Worm (Caenorhabditis elegans) whole organism, midembryonic: ENCODE data around the gene Y5F2A.4.

ENCODE experiments used
- T22C8.4 ChIP-seq: fragments of 200-800 bp; sonication (Bioruptor generic); IDR thresholded peaks from 2 replicates; pipeline ENCODE4 v1.3.6; 2022; ENCODE audit warnings: missing genetic modification characterization, missing compliant biosample characterization
- cog-1 ChIP-seq: sonication (generic microtip); optimal IDR thresholded peaks from 2 replicates; lab custom pipeline; 2016; ENCODE audit warnings: missing genetic modification characterization, missing compliant biosample characterization
- flt-1 ChIP-seq: fragments of 200-800 bp; sonication (Bioruptor generic); IDR thresholded peaks from 2 replicates; pipeline ENCODE4 v1.3.6; 2022; ENCODE audit warnings: missing genetic modification characterization, missing compliant biosample characterization
- klf-2 ChIP-seq: fragments of 200-800 bp; sonication (Bioruptor generic); conservative IDR thresholded peaks from 2 replicates; pipeline ENCODE4 v1.3.6; 2022; ENCODE audit warnings: missing genetic modification reagents, missing genetic modification characterization, missing compliant biosample characterization
- med-1 ChIP-seq: sonication (generic microtip); optimal IDR thresholded peaks from 2 replicates; lab custom pipeline; 2017; ENCODE audit warnings: missing genetic modification characterization, mild to moderate bottlenecking, missing compliant biosample characterization, antibody characterized with exemption, missing genetic modification reagents; ENCODE audit not compliant: insufficient read depth
- ref-1 ChIP-seq: fragments of 200-800 bp; sonication (Bioruptor generic); conservative IDR thresholded peaks from 2 replicates; pipeline ENCODE4 v1.3.6; 2022; ENCODE audit warnings: missing genetic modification reagents, missing genetic modification characterization, missing compliant biosample characterization
- tab-1 ChIP-seq: fragments of 200-800 bp; sonication (Bioruptor generic); IDR thresholded peaks from 2 replicates; pipeline ENCODE4 v1.3.6; 2022; ENCODE audit warnings: missing genetic modification characterization, missing compliant biosample characterization
- ztf-23 ChIP-seq: fragments of 200-800 bp; sonication (Bioruptor generic); IDR thresholded peaks from 2 replicates; pipeline ENCODE4 v1.3.6; 2022; ENCODE audit warnings: missing genetic modification reagents, missing genetic modification characterization, missing compliant biosample characterization
- ztf-29 ChIP-seq: fragments of 200-800 bp; sonication (Bioruptor generic); IDR thresholded peaks from 2 replicates; pipeline ENCODE4 v1.3.6; 2022; ENCODE audit warnings: missing genetic modification reagents, missing genetic modification characterization, missing compliant biosample characterization

Gene Y5F2A.4

DNA sequence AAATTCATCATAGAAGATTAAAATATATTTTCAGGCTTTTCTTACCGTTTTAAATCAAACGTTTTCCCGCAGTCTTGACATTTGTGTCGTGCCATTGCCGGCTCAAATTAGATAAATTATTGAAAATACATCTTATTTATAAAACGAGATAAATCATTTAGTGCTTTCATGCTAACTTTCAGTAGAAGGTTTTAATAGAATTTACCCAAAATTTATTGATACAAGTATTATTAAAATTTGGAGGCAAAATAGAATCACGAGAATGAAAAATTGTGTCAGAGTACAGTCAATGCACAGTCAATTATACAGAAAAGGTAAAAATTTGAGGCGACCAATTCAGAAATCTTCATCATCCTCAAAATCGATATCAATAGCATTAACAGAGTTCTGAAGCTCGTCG lies at the start of gene Y5F2A.4:
Y5F2A.4 (minus strand) TSS at position 101 of the 400 bp plus-strand sequence.
- TF ChIP-seq cog-1 (tag; lab: Kevin White, UChicago) (no peak), tab-1 (no peak), ztf-29 (GFP tag; lab: Robert Waterston, UW) (no peak), med-1 (GFP tag; lab: Kevin White, UChicago) (no peak), ref-1 (no peak), flt-1 (GFP tag; lab: Robert Waterston, UW) (no peak), T22C8.4 (GFP tag; lab: Robert Waterston, UW) (no peak), ztf-23 (GFP tag; lab: Robert Waterston, UW) (no peak), klf-2 (GFP tag; lab: Robert Waterston, UW) (no peak)

DNA sequence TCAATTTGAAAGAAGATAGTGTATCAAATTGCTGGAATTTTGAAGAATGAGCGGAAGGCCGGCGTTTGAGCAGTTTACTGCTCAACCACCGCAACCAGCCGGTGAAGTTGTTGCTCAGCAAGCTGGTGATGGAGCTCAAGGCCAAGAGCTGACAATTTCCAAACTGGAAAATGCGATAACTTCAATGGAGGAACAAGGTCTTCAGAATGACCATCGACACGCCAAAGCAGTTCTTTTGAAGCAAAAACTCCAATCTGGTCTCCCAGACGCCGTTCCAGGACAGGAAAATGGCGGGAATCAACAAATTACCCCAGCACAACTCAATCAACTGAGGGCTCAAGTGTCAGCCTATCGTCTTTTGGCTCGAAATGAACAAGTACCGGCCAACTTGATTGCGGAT lies 47.6 kb upstream of the Y5F2A.4 start:
- no peak for TF ChIP-seq flt-1 (GFP tag; lab: Robert Waterston, UW)
- TF ChIP-seq T22C8.4 (GFP tag; lab: Robert Waterston, UW) = no peak
- no peak for TF ChIP-seq ztf-23 (GFP tag; lab: Robert Waterston, UW)
- no peak for TF ChIP-seq klf-2 (GFP tag; lab: Robert Waterston, UW)
- TF ChIP-seq ztf-29 (GFP tag; lab: Robert Waterston, UW) = no peak
- TF ChIP-seq med-1 (GFP tag; lab: Kevin White, UChicago) = no peak
- no peak for TF ChIP-seq ref-1
- TF ChIP-seq cog-1 (tag; lab: Kevin White, UChicago) = no peak
- TF ChIP-seq tab-1 = no peak

DNA sequence TGAATTAATAATTGTTTCAGACTA lies 47.4 kb upstream of the Y5F2A.4 start, which contains the start of gene swsn-4:
swsn-4 (plus strand) TSS at position 21 of the 24 bp plus-strand sequence.
- TF ChIP-seq ref-1 (no peak), tab-1 (no peak), ztf-29 (GFP tag; lab: Robert Waterston, UW) (no peak), flt-1 (GFP tag; lab: Robert Waterston, UW) (no peak), T22C8.4 (GFP tag; lab: Robert Waterston, UW) (no peak), med-1 (GFP tag; lab: Kevin White, UChicago) (no peak)

DNA sequence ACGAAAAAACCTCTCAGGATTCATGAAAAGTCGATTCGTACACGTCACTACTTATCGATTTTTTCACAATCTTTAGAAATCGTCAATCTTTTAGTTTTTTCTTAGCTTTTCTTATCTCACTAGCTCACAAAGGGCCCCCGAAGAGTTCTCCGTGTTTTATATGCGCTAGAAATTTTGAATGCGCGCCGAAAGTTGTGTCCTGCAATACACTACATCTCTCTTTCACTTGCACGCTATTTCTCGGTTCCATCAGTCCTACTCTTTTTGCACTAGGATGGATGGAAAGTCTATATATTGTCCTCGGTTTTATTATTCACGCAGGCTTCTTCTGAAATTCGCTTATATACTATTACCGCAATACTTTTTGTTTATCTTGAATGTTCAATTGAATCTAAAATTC lies 47.2 kb upstream of the Y5F2A.4 start:
- TF ChIP-seq klf-2 (GFP tag; lab: Robert Waterston, UW) = no peak
- no peak for TF ChIP-seq T22C8.4 (GFP tag; lab: Robert Waterston, UW)
- no peak for TF ChIP-seq flt-1 (GFP tag; lab: Robert Waterston, UW)
- TF ChIP-seq ztf-29 (GFP tag; lab: Robert Waterston, UW) = no peak
- no peak for TF ChIP-seq ztf-23 (GFP tag; lab: Robert Waterston, UW)
- TF ChIP-seq tab-1 = no peak
- TF ChIP-seq ref-1 = no peak
- TF ChIP-seq cog-1 (tag; lab: Kevin White, UChicago) = no peak
- TF ChIP-seq med-1 (GFP tag; lab: Kevin White, UChicago) = no peak

DNA sequence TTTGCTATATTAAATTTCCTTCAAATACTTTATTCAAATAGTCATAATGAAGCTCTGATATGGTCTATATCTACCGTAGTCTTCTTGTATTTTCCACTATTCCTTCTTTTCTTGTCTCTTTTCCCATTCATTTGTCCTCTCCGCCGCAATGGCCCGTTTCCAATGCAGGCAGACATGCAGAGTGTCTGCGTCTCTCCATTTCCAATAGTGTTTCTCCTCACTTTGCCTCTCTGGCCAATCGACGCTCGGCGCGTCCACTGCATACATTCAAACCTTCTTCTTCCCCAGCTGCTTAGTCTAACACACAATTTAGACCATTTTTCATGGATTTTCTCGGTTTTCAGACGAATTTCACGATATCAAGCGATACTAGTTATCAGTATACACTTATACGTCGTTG lies 46.8 kb upstream of the Y5F2A.4 start:
- TF ChIP-seq flt-1 (GFP tag; lab: Robert Waterston, UW) = no peak
- no peak for TF ChIP-seq ztf-23 (GFP tag; lab: Robert Waterston, UW)
- no peak for TF ChIP-seq T22C8.4 (GFP tag; lab: Robert Waterston, UW)
- TF ChIP-seq cog-1 (tag; lab: Kevin White, UChicago) = no peak
- no peak for TF ChIP-seq ztf-29 (GFP tag; lab: Robert Waterston, UW)
- no peak for TF ChIP-seq med-1 (GFP tag; lab: Kevin White, UChicago)

- TF ChIP-seq flt-1 (GFP tag; lab: Robert Waterston, UW) (no peak), med-1 (GFP tag; lab: Kevin White, UChicago) (no peak), klf-2 (GFP tag; lab: Robert Waterston, UW) (no peak), ref-1 (no peak)
These were observed 46.3 kb upstream of the Y5F2A.4 start, which contains the start of gene spo-11 for ce11 chrIV:11124674-11125073. TSS of gene spo-11 (minus strand) at chrIV:11124862.

DNA sequence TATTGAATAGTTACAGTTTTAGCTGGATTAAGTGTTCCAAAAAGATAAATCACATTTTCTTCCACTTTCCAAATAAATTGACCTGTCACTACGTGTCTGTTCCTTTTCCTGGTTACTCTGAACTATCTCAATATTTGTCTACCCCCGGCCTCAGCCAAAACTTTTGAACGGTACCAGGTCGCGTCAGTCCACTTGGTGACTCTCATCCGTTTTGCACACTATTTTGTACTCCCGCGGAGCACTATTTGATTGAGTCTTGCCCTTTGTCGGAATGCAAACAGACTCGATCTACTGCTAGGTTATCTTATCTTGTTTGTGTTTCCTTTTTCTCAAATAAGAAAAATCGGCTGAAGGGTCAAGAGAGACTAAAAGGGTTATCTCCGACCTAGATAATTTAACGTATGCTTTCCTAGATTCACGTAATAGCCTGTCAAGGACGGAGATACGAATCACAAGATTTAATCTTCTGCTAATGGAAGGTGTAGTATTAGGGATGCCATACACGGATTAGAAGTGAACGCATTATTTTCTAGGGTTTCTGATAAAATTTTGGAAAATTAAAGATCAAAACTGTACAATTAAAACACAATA lies 41.7 kb upstream of the Y5F2A.4 start:
- TF ChIP-seq flt-1 (GFP tag; lab: Robert Waterston, UW) = 0 out of 2 replicates have a peak, but pooled peaks have one; percentile 56
- no peak for TF ChIP-seq ztf-29 (GFP tag; lab: Robert Waterston, UW)
- no peak for TF ChIP-seq med-1 (GFP tag; lab: Kevin White, UChicago)
- TF ChIP-seq T22C8.4 (GFP tag; lab: Robert Waterston, UW) = no peak
- 0 out of 2 replicates have a peak, but pooled peaks have one; percentile 41 for TF ChIP-seq ztf-23 (GFP tag; lab: Robert Waterston, UW)
- no peak for TF ChIP-seq tab-1
- TF ChIP-seq klf-2 (GFP tag; lab: Robert Waterston, UW) = no peak
- TF ChIP-seq ref-1 = no peak
- no peak for TF ChIP-seq cog-1 (tag; lab: Kevin White, UChicago)

DNA sequence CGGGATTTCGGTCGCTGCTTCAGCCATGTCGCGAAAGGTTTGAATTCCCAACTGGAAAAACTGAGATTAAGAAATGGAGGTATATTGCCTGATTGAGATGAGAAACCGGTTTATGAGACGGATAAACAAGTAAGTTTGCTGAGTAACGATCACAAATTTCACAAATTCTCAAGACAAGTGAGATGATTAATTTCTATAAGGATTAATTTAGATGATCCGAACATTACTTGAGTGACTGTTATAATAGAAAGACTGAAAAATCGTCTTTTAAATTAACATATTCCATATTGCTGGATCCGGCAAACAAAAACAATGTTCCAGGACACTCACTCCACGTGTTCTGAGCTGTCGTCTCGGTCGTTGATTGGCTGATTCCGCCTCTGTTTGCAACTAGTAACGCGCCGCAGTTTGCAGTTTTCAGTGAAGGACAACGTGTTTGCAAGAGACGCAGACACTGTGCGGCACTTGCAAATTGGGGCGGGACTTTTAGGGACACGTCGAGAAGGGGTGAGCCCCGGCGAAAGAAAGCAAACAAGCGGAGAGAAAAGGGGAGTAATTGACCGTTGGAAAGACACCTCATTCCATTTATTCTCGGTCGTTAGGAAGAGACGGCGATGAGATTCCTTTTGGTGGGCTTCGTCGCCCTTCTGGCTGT lies 40.6 kb upstream of the Y5F2A.4 start, which contains the start of the genes imp-2 and enpl-1:
imp-2 (minus strand) TSS at position 51 of the 655 bp plus-strand sequence.
enpl-1 (plus strand) TSS at position 462 of the 655 bp plus-strand sequence.
- TF ChIP-seq ztf-29 (GFP tag; lab: Robert Waterston, UW) = peak; percentile 34; the same call in 1 of the 2 replicates
- no peak for TF ChIP-seq med-1 (GFP tag; lab: Kevin White, UChicago)
- TF ChIP-seq cog-1 (tag; lab: Kevin White, UChicago) = peak; percentile 90
- TF ChIP-seq ref-1 = no peak
- peak; percentile 72; the same call in 1 of the 2 replicates for TF ChIP-seq flt-1 (GFP tag; lab: Robert Waterston, UW)
- 0 out of 2 replicates have a peak, but pooled peaks have one; percentile 62 for TF ChIP-seq tab-1
- 0 out of 2 replicates have a peak, but pooled peaks have one; percentile 26 for TF ChIP-seq klf-2 (GFP tag; lab: Robert Waterston, UW)
- peak; percentile 49; the same call in 1 of the 2 replicates for TF ChIP-seq ztf-23 (GFP tag; lab: Robert Waterston, UW)
- TF ChIP-seq T22C8.4 (GFP tag; lab: Robert Waterston, UW) = no peak

DNA sequence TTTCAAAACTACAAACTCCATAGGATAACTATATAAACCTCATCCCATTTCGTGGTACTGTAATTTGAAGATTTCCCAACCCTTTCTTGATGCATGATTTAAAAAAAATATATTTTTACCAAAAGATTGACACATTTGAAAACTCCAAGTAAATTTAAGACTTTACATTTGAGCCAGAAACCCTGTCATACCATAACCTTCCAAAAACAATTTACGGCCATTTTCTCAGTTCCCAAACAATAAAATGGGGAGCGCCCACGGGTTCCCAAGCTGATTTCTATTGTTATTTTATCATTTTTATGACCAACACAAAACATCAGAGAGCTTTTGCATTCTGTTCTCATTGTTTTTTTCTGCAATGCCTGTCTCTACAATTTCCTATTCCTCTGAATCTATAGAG lies 34.3 kb upstream of the Y5F2A.4 start, which contains the start of gene clc-9:
clc-9 (plus strand) TSS at position 301 of the 400 bp plus-strand sequence.
- TF ChIP-seq cog-1 (tag; lab: Kevin White, UChicago) (no peak), T22C8.4 (GFP tag; lab: Robert Waterston, UW) (no peak), ztf-23 (GFP tag; lab: Robert Waterston, UW) (no peak), med-1 (GFP tag; lab: Kevin White, UChicago) (no peak), klf-2 (GFP tag; lab: Robert Waterston, UW) (no peak), flt-1 (GFP tag; lab: Robert Waterston, UW) (no peak), tab-1 (no peak), ztf-29 (GFP tag; lab: Robert Waterston, UW) (no peak)
